Worm (Caenorhabditis elegans): ENCODE measurements around the gene B0294.1.

ce11 chrX:1891887-1892286 lies 5.3 kb downstream of the B0294.1 start, which contains the start of gene B0294.3:
- no peak for TF ChIP-seq snpc-4 (GFP tag; optimal IDR thresholded peaks at IDR 0.05)
- no peak for TF ChIP-seq snpc-4 (tag; optimal IDR thresholded peaks at IDR 0.05)
- TF ChIP-seq F22D6.2 (tag; optimal IDR thresholded peaks at IDR 0.05), result no peak
- TF ChIP-seq hrde-1 (tag; optimal IDR thresholded peaks at IDR 0.05; ENCODE audit: borderline replicate concordance), result no peak
- TF ChIP-seq lin-35 (GFP tag; optimal IDR thresholded peaks at IDR 0.05), result no peak
- TF ChIP-seq egl-18 (GFP tag; IDR thresholded peaks at IDR 0.05), result no peak
- TF ChIP-seq snpc-1.3 (tag; optimal IDR thresholded peaks at IDR 0.05; ENCODE audit: insufficient read depth), result no peak
- no peak for TF ChIP-seq Y67H2A.10 (GFP tag; conservative IDR thresholded peaks at IDR 0.05)
- TF ChIP-seq mes-4 (tag; optimal IDR thresholded peaks at IDR 0.05), result no peak
- TF ChIP-seq K11D2.4 (GFP tag; IDR thresholded peaks at IDR 0.05), result no peak
- no peak for TF ChIP-seq fkh-3 (tag; optimal IDR thresholded peaks at IDR 0.05)
- TF ChIP-seq B0035.1 (tag; optimal IDR thresholded peaks at IDR 0.05), result no peak
- TF ChIP-seq F33H1.4 (GFP tag; IDR thresholded peaks at IDR 0.05), result no peak

Data from whole organism, young adult.